Fruit fly (Drosophila melanogaster): ENCODE measurements around the gene Cdep.
A peak's percentile ranks its signal among the peaks of the same experiment; 100 is the strongest.

Cdep gene

DNA sequence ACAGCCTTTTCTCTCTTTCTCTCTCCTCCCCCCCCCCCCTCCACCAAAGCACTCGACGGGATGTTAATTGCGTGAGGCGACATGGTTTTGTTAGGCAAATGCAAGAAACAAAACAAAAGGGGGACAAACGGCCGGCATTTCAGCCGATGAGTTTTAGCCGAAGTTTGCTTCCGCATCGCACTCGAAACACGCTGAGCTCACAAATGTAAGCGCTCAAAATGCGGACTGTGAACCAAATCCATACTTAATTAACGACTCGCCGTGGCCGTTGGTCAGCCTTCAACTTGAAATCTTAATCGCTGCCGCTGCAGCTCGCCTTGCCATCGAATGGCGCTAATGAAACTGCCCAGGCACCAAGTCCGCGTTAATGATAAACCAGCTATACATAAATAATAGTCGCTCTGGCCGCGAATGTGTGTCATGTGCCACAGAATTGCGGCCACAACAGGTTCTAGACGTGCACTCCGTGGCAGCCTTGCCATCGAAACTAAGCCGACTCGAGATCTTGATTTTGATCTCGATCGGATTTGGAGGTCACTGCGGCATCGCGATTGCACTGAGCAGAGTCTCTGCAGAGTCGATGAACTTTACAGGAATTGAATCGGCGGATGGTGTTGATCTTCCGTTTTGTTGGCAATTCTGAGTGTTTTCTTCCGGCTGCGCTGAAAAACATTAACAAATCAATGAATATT is 56.0 kb downstream of the Cdep start (continued):
- TF ChIP-seq sc (optimal IDR thresholded peaks at IDR 0.05) (no peak), sc (GFP tag; optimal IDR thresholded peaks at IDR 0.05) (no peak), sd (tag; optimal IDR thresholded peaks at IDR 0.05) (peak; percentile 11), CG4424 (GFP tag; optimal IDR thresholded peaks at IDR 0.05) (no peak), CG10321 (GFP tag; IDR thresholded peaks at IDR 0.05) (no peak)

DNA sequence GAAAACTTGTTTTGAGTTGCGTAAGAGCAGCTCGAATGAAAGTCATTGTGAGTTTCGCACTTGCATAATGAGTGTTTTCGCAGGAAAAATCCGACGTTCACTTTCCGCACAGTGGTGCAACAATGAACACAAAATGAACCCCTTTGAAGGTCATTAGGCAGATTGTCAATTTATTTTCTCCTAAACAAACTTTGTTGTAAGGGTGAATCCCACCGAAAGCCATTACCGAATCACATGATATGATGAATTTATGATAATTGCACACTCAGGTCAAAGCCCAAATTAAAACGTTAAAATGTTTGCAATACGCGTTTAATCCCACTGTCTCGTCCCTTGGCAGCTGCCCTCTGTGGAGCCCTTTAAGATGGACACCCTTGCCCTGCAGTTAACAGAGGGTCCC is 56.9 kb downstream of the Cdep start:
- TF ChIP-seq CG12219 (GFP tag; optimal IDR thresholded peaks at IDR 0.05) (no peak), Drgx (GFP tag; IDR thresholded peaks at IDR 0.05) (0 out of 2 replicates have a peak, but pooled peaks have one; percentile 17), CG2678 (tag; optimal IDR thresholded peaks at IDR 0.05) (no peak), sens (GFP tag) (peak; percentile 46), run (tag; optimal IDR thresholded peaks at IDR 0.05) (no peak), da (GFP tag; optimal IDR thresholded peaks at IDR 0.05) (no peak), bbx (GFP tag; IDR thresholded peaks at IDR 0.05; ENCODE audit: partially characterized antibody) (no peak), zfh1 (GFP tag; IDR thresholded peaks at IDR 0.05) (no peak), usp (GFP tag; optimal IDR thresholded peaks at IDR 0.05) (no peak), CG11695 (GFP tag; IDR thresholded peaks at IDR 0.05) (0 out of 3 replicates have a peak, but pooled peaks have one; percentile 12), knrl (GFP tag; IDR thresholded peaks at IDR 0.05; ENCODE audit: partially characterized antibody) (no peak), CG11456 (GFP tag; IDR thresholded peaks at IDR 0.05) (0 out of 3 replicates have a peak, but pooled peaks have one; percentile 51), hkb (optimal IDR thresholded peaks at IDR 0.05) (no peak), hkb (GFP tag; IDR thresholded peaks at IDR 0.05) (0 out of 2 replicates have a peak, but pooled peaks have one; percentile 18), CG2712 (tag; optimal IDR thresholded peaks at IDR 0.05) (no peak), phol (tag; optimal IDR thresholded peaks at IDR 0.05) (no peak), Med (GFP tag) (peak; percentile 35)

DNA sequence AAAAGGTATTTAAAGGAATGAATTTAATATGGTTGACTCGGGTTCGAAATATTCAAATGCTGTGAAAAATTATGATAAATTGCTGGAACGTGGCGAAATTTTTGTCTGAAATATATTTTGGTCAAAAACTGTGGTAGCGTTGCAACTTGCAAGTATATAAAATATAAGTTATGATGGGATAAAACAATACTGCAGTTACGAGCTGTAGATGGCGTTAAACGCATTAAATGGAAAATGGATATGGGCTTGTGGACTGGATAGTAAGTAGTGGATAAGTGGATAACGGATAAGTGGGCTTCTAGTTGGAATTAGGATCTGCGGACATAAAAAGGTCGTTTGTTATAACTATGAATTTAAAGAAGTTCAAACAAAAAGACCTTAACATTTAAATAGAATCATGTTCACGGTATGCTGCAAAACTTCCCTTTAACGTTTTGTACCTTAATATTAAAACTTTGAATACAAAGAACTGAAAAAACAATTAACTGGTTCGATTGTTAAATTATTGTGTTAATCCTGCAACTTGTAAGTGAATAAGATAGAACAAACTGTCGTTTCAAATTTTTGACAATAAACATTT is 58.9 kb downstream of the Cdep start:
- TF ChIP-seq CG6689 (GFP tag; IDR thresholded peaks at IDR 0.05): no peak
- TF ChIP-seq dati (GFP tag; IDR thresholded peaks at IDR 0.05): no peak
- no peak for TF ChIP-seq Fer3 (tag; optimal IDR thresholded peaks at IDR 0.05)
- TF ChIP-seq CG9727 (GFP tag; optimal IDR thresholded peaks at IDR 0.05): no peak
- TF ChIP-seq pho (GFP tag; optimal IDR thresholded peaks at IDR 0.05): no peak
- no peak for TF ChIP-seq dmrt99B (tag; optimal IDR thresholded peaks at IDR 0.05)
- TF ChIP-seq Lpt (GFP tag; optimal IDR thresholded peaks at IDR 0.05): no peak
- TF ChIP-seq gsb-n (tag; optimal IDR thresholded peaks at IDR 0.05): no peak
- no peak for TF ChIP-seq Elba2 (GFP tag; optimal IDR thresholded peaks at IDR 0.05)
- peak; percentile 88 for TF ChIP-seq CG2199 (GFP tag; IDR thresholded peaks at IDR 0.05)
- TF ChIP-seq Eip74EF (GFP tag; optimal IDR thresholded peaks at IDR 0.05): no peak
- TF ChIP-seq CG31365 (tag; optimal IDR thresholded peaks at IDR 0.05): peak; percentile 87
- TF ChIP-seq GATAe (GFP tag; conservative IDR thresholded peaks at IDR 0.05): no peak
- no peak for TF ChIP-seq caup (GFP tag; optimal IDR thresholded peaks at IDR 0.05; ENCODE audit: severe bottlenecking)
- no peak for TF ChIP-seq CG12659 (GFP tag; optimal IDR thresholded peaks at IDR 0.05)
- no peak for TF ChIP-seq bbx (GFP tag; IDR thresholded peaks at IDR 0.05; ENCODE audit: partially characterized antibody)
- TF ChIP-seq ase (GFP tag; IDR thresholded peaks at IDR 0.05): no peak
- TF ChIP-seq lbe (GFP tag; optimal IDR thresholded peaks at IDR 0.05): no peak
- TF ChIP-seq lilli (GFP tag; optimal IDR thresholded peaks at IDR 0.05): no peak
- no peak for TF ChIP-seq pb (GFP tag; optimal IDR thresholded peaks at IDR 0.05)
- TF ChIP-seq CG4404 (GFP tag; IDR thresholded peaks at IDR 0.05): no peak
- TF ChIP-seq CG3065 (GFP tag; optimal IDR thresholded peaks at IDR 0.05): no peak
- no peak for TF ChIP-seq Fer2 (tag; optimal IDR thresholded peaks at IDR 0.05)
- peak; percentile 74 to 97 for TF ChIP-seq insv (GFP tag; optimal IDR thresholded peaks at IDR 0.05)
- TF ChIP-seq CG8359 (GFP tag; optimal IDR thresholded peaks at IDR 0.05; ENCODE audit: borderline replicate concordance): no peak
- no peak for TF ChIP-seq CG10565 (GFP tag; optimal IDR thresholded peaks at IDR 0.05)
- no peak for TF ChIP-seq CG15696 (tag; optimal IDR thresholded peaks at IDR 0.05)
